Worm (Caenorhabditis elegans) whole organism, young adult: Measurements from ENCODE around the gene exc-15.

ENCODE experiments used
- C06A6.2 ChIP-seq: fragments of 200-800 bp; sonication (Bioruptor generic); conservative IDR thresholded peaks from 2 replicates; pipeline ENCODE4 v1.3.6; 2022; ENCODE audit warnings: missing genetic modification characterization, missing compliant biosample characterization
- F23B12.7 ChIP-seq: sonication (generic microtip); optimal IDR thresholded peaks from 2 replicates; lab custom pipeline; 2017; ENCODE audit warnings: missing genetic modification characterization, mild to moderate bottlenecking, missing compliant biosample characterization, antibody characterized with exemption, moderate library complexity; ENCODE audit not compliant: insufficient read depth
- T26A5.8 ChIP-seq: sonication (generic microtip); optimal IDR thresholded peaks from 2 replicates; lab custom pipeline; 2016; ENCODE audit warnings: missing genetic modification characterization, missing compliant biosample characterization
- Y67H2A.10 ChIP-seq: fragments of 200-800 bp; sonication (Bioruptor generic); conservative IDR thresholded peaks from 2 replicates; pipeline ENCODE4 v1.3.6; 2022; ENCODE audit warnings: missing genetic modification reagents, missing genetic modification characterization, missing compliant biosample characterization
- bed-2 ChIP-seq: fragments of 200-800 bp; sonication (Bioruptor generic); IDR thresholded peaks from 2 replicates; pipeline ENCODE4 v1.3.6; 2022; ENCODE audit warnings: missing genetic modification reagents, missing genetic modification characterization, missing compliant biosample characterization
- ceh-27 ChIP-seq: fragments of 200-800 bp; sonication (Bioruptor generic); optimal IDR thresholded peaks from 2 replicates; lab custom pipeline; 2018; ENCODE audit warnings: mild to moderate bottlenecking, missing genetic modification characterization, moderate library complexity, missing compliant biosample characterization
- dpl-1 ChIP-seq: fragments of 150-350 bp; optimal IDR thresholded peaks from 2 replicates; lab custom pipeline; 2014; ENCODE audit warnings: missing biosample characterization, missing genetic modification reagents, missing genetic modification characterization
- hsf-1 ChIP-seq: fragments of 200-800 bp; sonication (Bioruptor generic); IDR thresholded peaks from 2 replicates; pipeline ENCODE4 v1.3.6; 2022; ENCODE audit warnings: missing genetic modification reagents, missing genetic modification characterization, missing compliant biosample characterization
- mxl-1 ChIP-seq: sonication (generic microtip); optimal IDR thresholded peaks from 2 replicates; lab custom pipeline; 2016; ENCODE audit warnings: missing genetic modification characterization, missing compliant biosample characterization
- nfya-1 ChIP-seq: sonication (generic microtip); optimal IDR thresholded peaks from 2 replicates; lab custom pipeline; 2017; ENCODE audit warnings: antibody characterized with exemption, missing compliant biosample characterization, missing genetic modification characterization, borderline replicate concordance; ENCODE audit not compliant: insufficient read depth
- pha-4 ChIP-seq: fragments of 150-350 bp; sonication (generic microtip); optimal IDR thresholded peaks from 2 replicates; lab custom pipeline; 2014; ENCODE audit warnings: missing biosample characterization, missing genetic modification reagents, missing genetic modification characterization
- sdz-38 ChIP-seq: sonication (generic microtip); optimal IDR thresholded peaks from 2 replicates; lab custom pipeline; 2016; ENCODE audit warnings: missing genotype, missing genetic modification characterization, missing compliant biosample characterization
- sea-2 ChIP-seq: fragments of 200-800 bp; sonication (Bioruptor generic); IDR thresholded peaks from 2 replicates; pipeline ENCODE4 v1.3.6; 2022; ENCODE audit warnings: missing genetic modification characterization, missing compliant biosample characterization
- snpc-3.4 ChIP-seq: sonication (generic microtip); optimal IDR thresholded peaks from 2 replicates; lab custom pipeline; 2017; ENCODE audit warnings: missing genetic modification characterization, mild to moderate bottlenecking, missing compliant biosample characterization, antibody characterized with exemption, moderate library complexity, missing genotype, missing genetic modification reagents

- TF ChIP-seq sea-2 (GFP tag; lab: Robert Waterston, UW) (no peak), nfya-1 (no peak), dpl-1 (no peak), hsf-1 (GFP tag; lab: Robert Waterston, UW) (no peak), C06A6.2 (no peak), Y67H2A.10 (no peak), pha-4 (no peak), bed-2 (no peak), mxl-1 (tag; lab: Kevin White, UChicago) (no peak), snpc-3.4 (no peak), F23B12.7 (tag; lab: Kevin White, UChicago) (no peak), sdz-38 (tag; lab: Kevin White, UChicago) (no peak), T26A5.8 (tag; lab: Kevin White, UChicago) (no peak), ceh-27 (GFP tag; lab: Kevin White, UChicago) (no peak)
Observed at ce11 chrV:4491273-4492094, 8.2 kb downstream of the exc-15 start.
